Fruit fly (Drosophila melanogaster): ENCODE data around the gene ras.

Gene ras

dm6 chrX:10737422-10738150 lies 6.7 kb upstream of the ras start (continued):
- TF ChIP-seq stwl (tag; optimal IDR thresholded peaks at IDR 0.05) = no peak
- TF ChIP-seq pb (GFP tag; optimal IDR thresholded peaks at IDR 0.05) = peak; percentile 88
- peak; percentile 77 for TF ChIP-seq CG17802 (tag; optimal IDR thresholded peaks at IDR 0.05)
- TF ChIP-seq Taf1 (GFP tag; IDR thresholded peaks at IDR 0.05) = peak; percentile 60; the same call in 1 of the 2 replicates
- TF ChIP-seq CG34224 (GFP tag; IDR thresholded peaks at IDR 0.05; ENCODE audit: partially characterized antibody) = no peak
- TF ChIP-seq Hsf (GFP tag; optimal IDR thresholded peaks at IDR 0.05) = peak; percentile 70
- TF ChIP-seq Doc3 (GFP tag; IDR thresholded peaks at IDR 0.05; ENCODE audit: partially characterized antibody) = no peak
- no peak for TF ChIP-seq CG6791 (GFP tag; IDR thresholded peaks at IDR 0.05; ENCODE audit: partially characterized antibody)
- TF ChIP-seq BEAF-32 (GFP tag; optimal IDR thresholded peaks at IDR 0.05) = no peak
- TF ChIP-seq CG2678 (tag; optimal IDR thresholded peaks at IDR 0.05) = peak; percentile 92
- peak; percentile 94 for TF ChIP-seq CG18599 (GFP tag; optimal IDR thresholded peaks at IDR 0.05)
- no peak for TF ChIP-seq hb (GFP tag; IDR thresholded peaks at IDR 0.05; ENCODE audit: partially characterized antibody)
- TF ChIP-seq CG17328 (GFP tag; IDR thresholded peaks at IDR 0.05) = peak; percentile 88
- no peak for TF ChIP-seq GATAe (GFP tag; conservative IDR thresholded peaks at IDR 0.05)
- TF ChIP-seq dimm (GFP tag; IDR thresholded peaks at IDR 0.05) = peak; percentile 72
- peak in 1 of 2 experiments; percentile 68 for TF ChIP-seq Hr78 (GFP tag; optimal IDR thresholded peaks at IDR 0.05)
- peak; percentile 68 for TF ChIP-seq Lhr (GFP tag; optimal IDR thresholded peaks at IDR 0.05)
- TF ChIP-seq shn (GFP tag; optimal IDR thresholded peaks at IDR 0.05) = peak; percentile 64
- TF ChIP-seq peb (GFP tag; IDR thresholded peaks at IDR 0.05) = peak; percentile 85
- no peak for TF ChIP-seq vnd (GFP tag; IDR thresholded peaks at IDR 0.05; ENCODE audit: partially characterized antibody)
- peak; percentile 79 for TF ChIP-seq Hr3 (GFP tag; optimal IDR thresholded peaks at IDR 0.05)
- peak in 1 of 2 experiments; percentile 83 for TF ChIP-seq Eip74EF (GFP tag; optimal IDR thresholded peaks at IDR 0.05)
- TF ChIP-seq klu (GFP tag; IDR thresholded peaks at IDR 0.05) = peak; percentile 67
- no peak for TF ChIP-seq Doc2 (GFP tag; IDR thresholded peaks at IDR 0.05)
- peak; percentile 79 for TF ChIP-seq CG32767 (GFP tag; IDR thresholded peaks at IDR 0.05)
- TF ChIP-seq sqz (GFP tag; optimal IDR thresholded peaks at IDR 0.05) = peak; percentile 71
- peak in 1 of 3 experiments; percentile 69 for TF ChIP-seq lola (GFP tag; optimal IDR thresholded peaks at IDR 0.05)
- peak; percentile 91 for TF ChIP-seq Dad (GFP tag; optimal IDR thresholded peaks at IDR 0.05)
- no peak for TF ChIP-seq Tbp (GFP tag; optimal IDR thresholded peaks at IDR 0.05)
- TF ChIP-seq NFAT (GFP tag; IDR thresholded peaks at IDR 0.05) = peak; percentile 60
- peak; percentile 78 for TF ChIP-seq CG5953 (GFP tag; IDR thresholded peaks at IDR 0.05)
- TF ChIP-seq CG10147 (GFP tag; optimal IDR thresholded peaks at IDR 0.05) = peak; percentile 78
- TF ChIP-seq row (GFP tag; IDR thresholded peaks at IDR 0.05) = peak; percentile 90
- TF ChIP-seq slbo (GFP tag; IDR thresholded peaks at IDR 0.05) = peak; percentile 87
- TF ChIP-seq unpg (GFP tag; optimal IDR thresholded peaks at IDR 0.05) = peak; percentile 90
- peak; percentile 70 for TF ChIP-seq CG9215 (GFP tag; IDR thresholded peaks at IDR 0.05)
- peak; percentile 61 for TF ChIP-seq Nf-YB (GFP tag; optimal IDR thresholded peaks at IDR 0.05)
- TF ChIP-seq mam (GFP tag; optimal IDR thresholded peaks at IDR 0.05) = peak; percentile 68
- TF ChIP-seq gro (GFP tag; optimal IDR thresholded peaks at IDR 0.05) = peak; percentile 68
- peak; percentile 87 for TF ChIP-seq sob (GFP tag; IDR thresholded peaks at IDR 0.05)
- TF ChIP-seq Scr (GFP tag; IDR thresholded peaks at IDR 0.05; ENCODE audit: partially characterized antibody) = no peak
- TF ChIP-seq CG9437 (GFP tag; optimal IDR thresholded peaks at IDR 0.05) = peak; percentile 70
- TF ChIP-seq CG9876 (GFP tag; optimal IDR thresholded peaks at IDR 0.05) = peak; percentile 30
- peak; percentile 70 for TF ChIP-seq bowl (GFP tag; IDR thresholded peaks at IDR 0.05)
- TF ChIP-seq zfh1 (GFP tag; IDR thresholded peaks at IDR 0.05) = peak; percentile 91
- TF ChIP-seq CG10565 (GFP tag; optimal IDR thresholded peaks at IDR 0.05) = no peak
- TF ChIP-seq CG6254 (GFP tag; optimal IDR thresholded peaks at IDR 0.05) = peak; percentile 79
- peak; percentile 53 for TF ChIP-seq CG10274 (GFP tag; optimal IDR thresholded peaks at IDR 0.05)

Data from whole organism, embryonic.